Worm (Caenorhabditis elegans): ENCODE data around the gene mlh-1.

DNA sequence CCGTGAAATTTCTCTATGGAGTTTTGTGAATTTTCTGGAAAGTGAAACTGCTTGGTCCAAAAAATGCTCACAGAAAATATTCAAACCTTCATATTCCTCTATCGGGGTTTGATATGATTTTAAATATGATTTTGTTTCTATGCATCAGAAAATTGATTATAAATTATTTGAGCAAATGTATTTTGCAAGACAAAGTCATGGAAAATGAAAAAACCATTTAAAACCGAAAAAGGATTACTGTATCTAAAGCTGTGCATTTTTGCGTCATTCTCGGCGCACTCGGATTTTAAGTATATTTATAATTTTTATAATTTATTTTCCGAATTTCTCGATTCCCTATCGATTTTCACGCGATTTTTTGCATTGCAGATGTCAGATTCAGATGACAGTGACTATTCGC lies 42.9 kb downstream of the mlh-1 start, which contains the start of gene pssy-2:
- TF ChIP-seq ama-1 (optimal IDR thresholded peaks at IDR 0.05) (no peak), unc-62 (GFP tag; optimal IDR thresholded peaks at IDR 0.05) (no peak), skn-1 (tag; optimal IDR thresholded peaks at IDR 0.05) (no peak), snpc-4 (tag; optimal IDR thresholded peaks at IDR 0.05) (no peak), ZK546.5 (tag; optimal IDR thresholded peaks at IDR 0.05) (no peak)
